Worm (Caenorhabditis elegans): ENCODE measurements around the gene T05G5.4.

The T05G5.4 gene

ce11 chrIII:9731313-9731912 lies 17.3 kb upstream of the T05G5.4 start:
- no peak for TF ChIP-seq tbx-2 (tag; optimal IDR thresholded peaks at IDR 0.05)
- TF ChIP-seq elt-2 (tag; optimal IDR thresholded peaks at IDR 0.05) = no peak
- TF ChIP-seq ceh-45 (GFP tag; IDR thresholded peaks at IDR 0.05) = no peak
- no peak for TF ChIP-seq nhr-232 (tag; optimal IDR thresholded peaks at IDR 0.05)
- TF ChIP-seq unc-55 (GFP tag; optimal IDR thresholded peaks at IDR 0.05) = peak; percentile 27
- TF ChIP-seq pqm-1 (tag; optimal IDR thresholded peaks at IDR 0.05) = no peak
- no peak for TF ChIP-seq tbx-7 (tag; optimal IDR thresholded peaks at IDR 0.05)
- TF ChIP-seq ceh-18 (tag; optimal IDR thresholded peaks at IDR 0.05) = peak; percentile 45

- TF ChIP-seq pqm-1 (tag; optimal IDR thresholded peaks at IDR 0.05) (no peak), Y22D7AL.16 (tag; optimal IDR thresholded peaks at IDR 0.05) (no peak), sox-2 (GFP tag; IDR thresholded peaks at IDR 0.05) (no peak), unc-42 (tag; optimal IDR thresholded peaks at IDR 0.05) (no peak), unc-55 (GFP tag; optimal IDR thresholded peaks at IDR 0.05) (no peak), eyg-1 (tag; optimal IDR thresholded peaks at IDR 0.05) (no peak), pros-1 (tag; optimal IDR thresholded peaks at IDR 0.05) (no peak)
Observed at ce11 chrIII:9733333-9733732, 15.4 kb upstream of the T05G5.4 start.

- TF ChIP-seq dmd-4 (tag; optimal IDR thresholded peaks at IDR 0.05; ENCODE audit: borderline replicate concordance) (no peak), K02D7.2 (tag; optimal IDR thresholded peaks at IDR 0.05) (no peak), nhr-11 (tag; optimal IDR thresholded peaks at IDR 0.05) (no peak), K09A11.1 (tag; optimal IDR thresholded peaks at IDR 0.05; ENCODE audit: insufficient read depth) (no peak)
Observed at ce11 chrIII:9734030-9734429, 14.7 kb upstream of the T05G5.4 start.

- no peak for TF ChIP-seq gmeb-2 (tag; optimal IDR thresholded peaks at IDR 0.05)
- TF ChIP-seq sox-4 (tag; optimal IDR thresholded peaks at IDR 0.05) = no peak
Observed at ce11 chrIII:9735857-9736256, 12.9 kb upstream of the T05G5.4 start, which contains the start of gene dao-6. Gene dao-6, minus strand, starts transcription at chrIII:9736201.

- TF ChIP-seq ama-1 (optimal IDR thresholded peaks at IDR 0.05) = no peak
- TF ChIP-seq ceh-31 (tag; optimal IDR thresholded peaks at IDR 0.05) = no peak
- no peak for TF ChIP-seq unc-42 (tag; optimal IDR thresholded peaks at IDR 0.05)
- no peak for TF ChIP-seq pat-9 (tag; optimal IDR thresholded peaks at IDR 0.05)
- TF ChIP-seq fkh-10 (GFP tag; optimal IDR thresholded peaks at IDR 0.05) = no peak
- no peak for TF ChIP-seq tbx-2 (tag; optimal IDR thresholded peaks at IDR 0.05)
- TF ChIP-seq ceh-9 (tag; optimal IDR thresholded peaks at IDR 0.05) = no peak
- no peak for TF ChIP-seq lim-6 (tag; optimal IDR thresholded peaks at IDR 0.05)
- TF ChIP-seq K02D7.2 (tag; optimal IDR thresholded peaks at IDR 0.05) = no peak
- TF ChIP-seq ceh-24 (tag; optimal IDR thresholded peaks at IDR 0.05) = no peak
Observed at ce11 chrIII:9738954-9739353, 9.8 kb upstream of the T05G5.4 start, which contains the start of gene hlh-4. Gene hlh-4, minus strand, starts transcription at chrIII:9739054.

- TF ChIP-seq nfya-1 (tag; optimal IDR thresholded peaks at IDR 0.05) = peak; percentile 80
- no peak for TF ChIP-seq odd-2 (tag; optimal IDR thresholded peaks at IDR 0.05)
Observed at ce11 chrIII:9740663-9741062, 8.1 kb upstream of the T05G5.4 start.

ce11 chrIII:9741985-9742384 lies 6.7 kb upstream of the T05G5.4 start:
- TF ChIP-seq C08G9.2 (tag; optimal IDR thresholded peaks at IDR 0.05) = no peak
- TF ChIP-seq hlh-13 (GFP tag; optimal IDR thresholded peaks at IDR 0.05) = no peak
- no peak for TF ChIP-seq dmd-4 (tag; optimal IDR thresholded peaks at IDR 0.05; ENCODE audit: borderline replicate concordance)
- TF ChIP-seq ztf-16 (tag; optimal IDR thresholded peaks at IDR 0.05) = no peak
- no peak for TF ChIP-seq T23F11.4 (GFP tag; optimal IDR thresholded peaks at IDR 0.05)
- TF ChIP-seq ceh-31 (tag; optimal IDR thresholded peaks at IDR 0.05) = no peak
- TF ChIP-seq ceh-34 (tag; optimal IDR thresholded peaks at IDR 0.05) = no peak
- TF ChIP-seq ceh-48 (tag; optimal IDR thresholded peaks at IDR 0.05) = no peak
- no peak for TF ChIP-seq ama-1 (optimal IDR thresholded peaks at IDR 0.05)
- TF ChIP-seq nhr-232 (tag; optimal IDR thresholded peaks at IDR 0.05) = no peak
- no peak for TF ChIP-seq pros-1 (tag; optimal IDR thresholded peaks at IDR 0.05)
- TF ChIP-seq unc-55 (GFP tag; optimal IDR thresholded peaks at IDR 0.05) = peak; percentile 57
- no peak for TF ChIP-seq pqm-1 (tag; optimal IDR thresholded peaks at IDR 0.05)
- TF ChIP-seq ceh-22 (tag; optimal IDR thresholded peaks at IDR 0.05) = no peak
- TF ChIP-seq nfya-1 (tag; optimal IDR thresholded peaks at IDR 0.05) = peak; percentile 0
- no peak for TF ChIP-seq hlh-6 (tag; optimal IDR thresholded peaks at IDR 0.05)
- TF ChIP-seq tbx-2 (tag; optimal IDR thresholded peaks at IDR 0.05) = peak; percentile 2
- TF ChIP-seq ref-2 (tag; optimal IDR thresholded peaks at IDR 0.05) = peak; percentile 33
- TF ChIP-seq ceh-2 (tag; optimal IDR thresholded peaks at IDR 0.05) = no peak
- TF ChIP-seq elt-2 (tag; optimal IDR thresholded peaks at IDR 0.05) = no peak
- no peak for TF ChIP-seq fax-1 (tag; optimal IDR thresholded peaks at IDR 0.05)
- no peak for TF ChIP-seq eyg-1 (tag; optimal IDR thresholded peaks at IDR 0.05)
- TF ChIP-seq ceh-18 (tag; optimal IDR thresholded peaks at IDR 0.05) = no peak
